Worm (Caenorhabditis elegans) whole organism, L2 larva: ENCODE data around the gene str-39.

ENCODE experiments used
- aly-2 ChIP-seq: fragments of 150-350 bp; optimal IDR thresholded peaks from 2 replicates; lab custom pipeline; 2014; ENCODE audit warnings: missing biosample characterization, missing genetic modification characterization
- egl-27 ChIP-seq: sonication (generic microtip); optimal IDR thresholded peaks from 3 replicates; lab custom pipeline; 2017; ENCODE audit warnings: missing biosample characterization, missing genetic modification reagents, missing genetic modification characterization
- lin-11 ChIP-seq: fragments of 150-350 bp; sonication (generic microtip); optimal IDR thresholded peaks from 2 replicates; lab custom pipeline; 2014; ENCODE audit warnings: missing biosample characterization, missing genetic modification characterization, inconsistent platforms, mixed read lengths
- nhr-77 ChIP-seq: fragments of 150-350 bp; optimal IDR thresholded peaks from 2 replicates; lab custom pipeline; 2014; ENCODE audit warnings: missing biosample characterization, missing genetic modification characterization
- snpc-4 ChIP-seq: fragments of 150-350 bp; optimal IDR thresholded peaks from 2 replicates; lab custom pipeline; 2014; ENCODE audit warnings: missing biosample characterization, missing genetic modification characterization

- TF ChIP-seq aly-2 (no peak), nhr-77 (tag; lab: Kevin White, UChicago) (no peak), snpc-4 (tag; lab: Kevin White, UChicago) (no peak), lin-11 (tag; lab: Kevin White, UChicago) (no peak), egl-27 (tag; lab: Kevin White, UChicago) (no peak)
Measured at ce11 chrV:2879801-2880200, at the start of gene str-39.
